Worm (Caenorhabditis elegans): Measurements from ENCODE around the gene srv-32.

DNA sequence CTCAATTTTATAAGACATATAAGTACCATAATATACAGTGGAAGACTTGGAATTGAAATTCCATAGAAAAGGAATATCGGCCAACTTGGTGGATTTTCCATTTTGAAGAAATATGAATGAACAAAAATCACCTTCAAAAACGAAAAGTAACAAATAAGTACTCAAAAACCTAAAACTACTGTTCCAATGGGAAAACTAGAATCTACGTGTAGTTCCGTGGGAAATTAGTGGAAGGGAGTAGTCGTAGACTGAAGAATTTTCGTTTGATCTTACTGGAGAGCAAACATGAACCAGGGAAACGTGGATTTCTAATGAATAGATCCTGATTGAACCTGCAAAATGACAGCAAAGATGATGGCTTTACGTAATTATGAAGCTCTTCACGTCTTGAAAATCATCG lies 10.1 kb downstream of the srv-32 start, which contains the start of gene srv-31:
- no peak for TF ChIP-seq elt-3 (tag; optimal IDR thresholded peaks at IDR 0.05)
- no peak for TF ChIP-seq unc-62 (GFP tag; optimal IDR thresholded peaks at IDR 0.05)
- no peak for TF ChIP-seq tlp-1 (tag; optimal IDR thresholded peaks at IDR 0.05)
- TF ChIP-seq snpc-4 (tag; optimal IDR thresholded peaks at IDR 0.05) = no peak
- TF ChIP-seq fkh-8 (tag; optimal IDR thresholded peaks at IDR 0.05) = no peak
- no peak for TF ChIP-seq nhr-12 (tag; optimal IDR thresholded peaks at IDR 0.05)
- no peak for TF ChIP-seq elt-2 (tag; optimal IDR thresholded peaks at IDR 0.05)
- no peak for TF ChIP-seq lin-14 (GFP tag; optimal IDR thresholded peaks at IDR 0.05)
- TF ChIP-seq jun-1 (tag; optimal IDR thresholded peaks at IDR 0.05) = no peak
